Worm (Caenorhabditis elegans): Measurements from ENCODE around the gene ceh-1.

ce11 chrX:4628817-4629575 is 25.0 kb downstream of the ceh-1 start:
- no peak for TF ChIP-seq tbx-2 (tag; optimal IDR thresholded peaks at IDR 0.05)
- TF ChIP-seq fkh-10 (GFP tag; optimal IDR thresholded peaks at IDR 0.05): no peak
- TF ChIP-seq ceh-31 (tag; optimal IDR thresholded peaks at IDR 0.05): no peak
- TF ChIP-seq ets-4 (tag; optimal IDR thresholded peaks at IDR 0.05): no peak
- TF ChIP-seq pqm-1 (tag; optimal IDR thresholded peaks at IDR 0.05): no peak
- no peak for TF ChIP-seq elt-2 (tag; optimal IDR thresholded peaks at IDR 0.05)
- TF ChIP-seq T23F11.4 (GFP tag; optimal IDR thresholded peaks at IDR 0.05): no peak
- no peak for TF ChIP-seq ceh-48 (tag; optimal IDR thresholded peaks at IDR 0.05)
- no peak for TF ChIP-seq dve-1 (tag; optimal IDR thresholded peaks at IDR 0.05)
- no peak for TF ChIP-seq nhr-11 (tag; optimal IDR thresholded peaks at IDR 0.05)
- TF ChIP-seq hlh-6 (tag; optimal IDR thresholded peaks at IDR 0.05): no peak
- TF ChIP-seq nhr-232 (tag; optimal IDR thresholded peaks at IDR 0.05): no peak

All from whole organism, late embryonic.